Worm (Caenorhabditis elegans): ENCODE measurements around the gene T24D5.1.
"Not testable (repeated sequence)": the region's sequence is repeated elsewhere in the genome, so short reads cannot be mapped to it uniquely, and the experiment has no call there.

The T24D5.1 gene

DNA sequence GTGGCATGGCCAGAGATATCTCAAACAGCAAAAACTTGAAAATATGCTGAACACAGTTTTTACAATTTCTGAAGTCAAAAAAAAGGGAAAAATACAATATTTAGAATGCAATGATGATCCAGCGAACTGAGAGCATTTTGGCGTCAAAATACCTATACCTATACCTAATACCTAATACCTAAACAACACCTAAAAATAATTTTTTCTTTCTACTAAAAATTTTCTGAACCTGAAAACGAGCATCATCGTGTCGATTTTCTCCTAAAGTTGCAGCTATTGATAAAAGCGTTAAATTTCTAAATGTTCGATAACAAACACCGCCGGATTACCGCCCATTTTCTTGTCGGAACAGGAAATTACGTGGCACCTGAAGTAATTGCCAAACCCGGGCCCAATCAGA lies 22.3 kb downstream of the T24D5.1 start, which contains the start of gene T24D5.4:
Gene T24D5.4 (plus strand): TSS at position 301 of the 400 bp plus-strand sequence.
- TF ChIP-seq B0336.3 (GFP tag; IDR thresholded peaks at IDR 0.05), result no peak
- TF ChIP-seq hmg-20 (GFP tag; IDR thresholded peaks at IDR 0.05), result no peak
- TF ChIP-seq Y95B8A.8 (GFP tag; IDR thresholded peaks at IDR 0.05), result no peak
- TF ChIP-seq ccch-3 (GFP tag; optimal IDR thresholded peaks at IDR 0.05), result no peak
- no peak for TF ChIP-seq lir-1 (GFP tag; conservative IDR thresholded peaks at IDR 0.05)
- no peak for TF ChIP-seq nhr-80 (tag; optimal IDR thresholded peaks at IDR 0.05)
- TF ChIP-seq F37B4.10 (GFP tag; IDR thresholded peaks at IDR 0.05), result no peak

- TF ChIP-seq nhr-179 (tag; optimal IDR thresholded peaks at IDR 0.05), result no peak
Measured at ce11 chrX:12602611-12603010, 28.0 kb downstream of the T24D5.1 start.

DNA sequence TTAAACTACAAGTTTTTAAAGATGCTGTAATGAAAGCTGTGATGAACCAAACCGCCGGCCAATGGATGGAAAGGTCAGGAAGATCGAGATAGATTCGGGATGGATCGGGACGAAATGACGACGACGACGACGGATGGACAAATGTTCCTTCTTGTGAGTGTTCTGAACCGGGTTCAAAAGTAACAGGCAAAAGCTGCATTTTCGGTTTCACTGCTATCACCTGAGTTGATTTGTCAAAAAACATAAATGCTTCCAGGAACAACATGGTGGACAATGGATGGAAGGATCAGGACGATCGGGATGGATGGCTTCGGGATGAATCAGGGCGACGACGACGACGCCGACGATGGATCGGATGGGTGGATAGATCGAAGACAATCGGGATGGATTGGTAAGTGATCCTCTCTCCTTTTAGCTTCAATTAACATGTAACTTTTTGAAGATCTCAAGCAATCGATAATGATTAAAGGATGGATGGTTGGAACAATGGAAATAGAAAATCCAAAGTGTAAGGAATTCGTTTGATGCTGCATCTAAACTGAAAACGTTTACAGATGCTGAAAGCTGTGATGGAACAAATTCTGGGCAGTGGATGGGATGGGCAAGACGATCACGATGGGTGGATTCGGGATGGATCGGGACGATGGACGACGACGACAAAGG lies 28.9 kb downstream of the T24D5.1 start, which contains the start of the genes T24D5.6 and R09A8.9:
Gene T24D5.6 (plus strand): TSS at position 301 of the 663 bp plus-strand sequence.
Gene R09A8.9 (plus strand): TSS at position 613 of the 663 bp plus-strand sequence.
- TF ChIP-seq lin-54 (GFP tag; optimal IDR thresholded peaks at IDR 0.05), result no peak
- TF ChIP-seq sea-2 (GFP tag; IDR thresholded peaks at IDR 0.05), result no peak
- no peak for TF ChIP-seq lsy-27 (tag; optimal IDR thresholded peaks at IDR 0.05; ENCODE audit: borderline replicate concordance, insufficient read depth)
- no peak for TF ChIP-seq Y67H2A.10 (GFP tag; conservative IDR thresholded peaks at IDR 0.05)
- TF ChIP-seq nfyb-1 (GFP tag; IDR thresholded peaks at IDR 0.05), result no peak
- no peak for TF ChIP-seq dpff-1 (tag; optimal IDR thresholded peaks at IDR 0.05)

- TF ChIP-seq zfh-2 (GFP tag; conservative IDR thresholded peaks at IDR 0.05), result 0 out of 2 replicates have a peak, but pooled peaks have one; percentile 15
Measured at ce11 chrX:12607578-12607977, 33.0 kb downstream of the T24D5.1 start.

ce11 chrX:12613451-12613850 lies 38.9 kb downstream of the T24D5.1 start, which contains the start of gene R09A8.1:
TSS of gene R09A8.1 (plus strand) at chrX:12613751.
- not testable (repeated sequence) for TF ChIP-seq tbp1 (GFP tag; optimal IDR thresholded peaks at IDR 0.05); F57A8.1 (GFP tag; optimal IDR thresholded peaks at IDR 0.05); B0336.3 (GFP tag; IDR thresholded peaks at IDR 0.05)

ce11 chrX:12618447-12618846 lies 43.9 kb downstream of the T24D5.1 start:
- TF ChIP-seq mcd-1 (GFP tag; IDR thresholded peaks at IDR 0.05), result 0 out of 2 replicates have a peak, but pooled peaks have one; percentile 24
- 0 out of 2 replicates have a peak, but pooled peaks have one; percentile 47 for TF ChIP-seq hsf-1 (GFP tag; IDR thresholded peaks at IDR 0.05)
- 0 out of 2 replicates have a peak, but pooled peaks have one; percentile 63 for TF ChIP-seq madf-3 (GFP tag; IDR thresholded peaks at IDR 0.05)
- no peak for TF ChIP-seq aptf-2 (GFP tag; conservative IDR thresholded peaks at IDR 0.05)
- TF ChIP-seq F57C9.4 (tag; optimal IDR thresholded peaks at IDR 0.05), result no peak
- TF ChIP-seq ztf-25 (GFP tag; IDR thresholded peaks at IDR 0.05), result 0 out of 2 replicates have a peak, but pooled peaks have one; percentile 28

ce11 chrX:12619165-12619564 lies 44.6 kb downstream of the T24D5.1 start, which contains the start of gene R09A8.2:
TSS of gene R09A8.2 (plus strand) at chrX:12619465.
- TF ChIP-seq hmg-20 (GFP tag; IDR thresholded peaks at IDR 0.05), result no peak
- TF ChIP-seq F37B4.10 (GFP tag; IDR thresholded peaks at IDR 0.05), result no peak
- TF ChIP-seq ztf-3 (GFP tag; optimal IDR thresholded peaks at IDR 0.05), result no peak
- no peak for TF ChIP-seq F57A8.1 (GFP tag; optimal IDR thresholded peaks at IDR 0.05)
- TF ChIP-seq ekl-4 (GFP tag; IDR thresholded peaks at IDR 0.05), result no peak
- TF ChIP-seq hlh-26 (GFP tag; conservative IDR thresholded peaks at IDR 0.05), result no peak
- TF ChIP-seq die-1 (tag; optimal IDR thresholded peaks at IDR 0.05), result no peak
- no peak for TF ChIP-seq repo-1 (tag; optimal IDR thresholded peaks at IDR 0.05)
- no peak for TF ChIP-seq unc-130 (GFP tag; optimal IDR thresholded peaks at IDR 0.05)
- no peak for TF ChIP-seq gei-17 (GFP tag; optimal IDR thresholded peaks at IDR 0.05)
- no peak for TF ChIP-seq aptf-2 (GFP tag; conservative IDR thresholded peaks at IDR 0.05)
- TF ChIP-seq tlf-1 (GFP tag; optimal IDR thresholded peaks at IDR 0.05), result no peak
- TF ChIP-seq snpc-3.4 (tag; optimal IDR thresholded peaks at IDR 0.05), result no peak
- no peak for TF ChIP-seq ztf-18 (tag; optimal IDR thresholded peaks at IDR 0.05)
- TF ChIP-seq aptf-3 (GFP tag; IDR thresholded peaks at IDR 0.05), result no peak
- TF ChIP-seq lir-1 (GFP tag; conservative IDR thresholded peaks at IDR 0.05), result no peak
- no peak for TF ChIP-seq rpc-1 (optimal IDR thresholded peaks at IDR 0.05)
- no peak for TF ChIP-seq rpc-1 (tag; optimal IDR thresholded peaks at IDR 0.05)
- no peak for TF ChIP-seq snpc-1.1 (tag; optimal IDR thresholded peaks at IDR 0.05; ENCODE audit: insufficient read depth)

Measured in whole organism, young adult.